Worm (Caenorhabditis elegans): ENCODE results near the gene mtre-1.

mtre-1 gene

ce11 chrII:8032657-8033056 lies 17.7 kb downstream of the mtre-1 start, which contains the start of gene nrf-6:
Gene nrf-6 (minus strand): TSS chrII:8032708.
- TF ChIP-seq tbx-37 (GFP tag; conservative IDR thresholded peaks at IDR 0.05) (no peak), ets-7 (tag; optimal IDR thresholded peaks at IDR 0.05) (no peak), F13C5.2 (tag; optimal IDR thresholded peaks at IDR 0.05) (no peak)

DNA sequence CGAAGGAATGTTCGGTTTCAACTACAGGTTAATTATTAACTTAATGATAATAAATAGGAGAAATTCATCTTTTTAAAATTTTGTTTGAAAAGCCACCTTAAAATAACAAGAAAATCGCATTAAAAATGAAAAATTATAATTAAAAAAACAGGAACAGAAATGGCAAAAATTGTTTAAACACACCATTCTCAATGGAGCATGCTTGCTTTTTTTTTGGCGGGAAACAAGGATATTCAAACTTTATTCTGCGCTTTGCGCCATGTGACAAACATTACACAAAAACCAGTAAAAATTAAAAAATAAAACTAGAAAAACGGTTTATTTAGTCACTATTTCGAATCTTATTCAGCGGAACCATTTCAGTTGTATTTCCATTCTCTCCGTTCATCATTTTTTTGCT lies 21.6 kb downstream of the mtre-1 start:
- TF ChIP-seq B0310.2 (tag; optimal IDR thresholded peaks at IDR 0.05) (no peak), hnd-1 (tag; optimal IDR thresholded peaks at IDR 0.05) (no peak), aly-1 (tag; optimal IDR thresholded peaks at IDR 0.05) (no peak), hmg-4 (GFP tag; optimal IDR thresholded peaks at IDR 0.05) (no peak), tbx-37 (GFP tag; conservative IDR thresholded peaks at IDR 0.05) (no peak), flt-1 (GFP tag; IDR thresholded peaks at IDR 0.05) (no peak), tra-4 (tag; optimal IDR thresholded peaks at IDR 0.05) (no peak), F13C5.2 (tag; optimal IDR thresholded peaks at IDR 0.05) (no peak), ceh-36 (tag; optimal IDR thresholded peaks at IDR 0.05) (no peak), ceh-13 (GFP tag; optimal IDR thresholded peaks at IDR 0.05) (no peak), hmbx-1 (tag; optimal IDR thresholded peaks at IDR 0.05) (no peak), scrt-1 (GFP tag; IDR thresholded peaks at IDR 0.05) (no peak), pes-1 (GFP tag; IDR thresholded peaks at IDR 0.05) (no peak), tbx-11 (GFP tag; IDR thresholded peaks at IDR 0.05) (no peak), ets-7 (tag; optimal IDR thresholded peaks at IDR 0.05) (no peak), sea-1 (GFP tag; conservative IDR thresholded peaks at IDR 0.05) (no peak), ama-1 (optimal IDR thresholded peaks at IDR 0.05) (no peak)

DNA sequence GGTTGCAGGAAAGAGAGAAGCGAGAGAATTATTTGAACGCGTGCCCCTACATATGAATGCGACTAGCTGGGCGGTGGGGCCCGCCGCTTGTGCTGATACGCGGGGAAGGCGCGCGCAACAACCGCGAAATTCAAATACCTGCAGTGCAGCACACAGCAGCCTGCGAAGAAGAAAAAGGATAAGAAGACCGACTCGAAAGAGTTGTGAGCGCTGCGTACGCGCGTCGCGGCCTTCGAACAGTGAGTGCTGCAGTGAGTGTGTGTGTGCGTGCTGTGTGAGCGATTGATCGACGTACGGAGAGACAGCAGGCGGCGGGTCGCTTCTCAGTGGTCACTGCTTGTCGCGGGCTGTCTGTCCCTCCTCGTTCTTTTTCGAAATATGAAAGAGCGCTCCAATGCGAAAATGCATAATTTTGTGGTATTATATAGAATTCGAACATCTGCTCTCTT lies 22.1 kb downstream of the mtre-1 start:
- TF ChIP-seq hnd-1 (tag; optimal IDR thresholded peaks at IDR 0.05) (no peak), tra-4 (tag; optimal IDR thresholded peaks at IDR 0.05) (no peak), hmbx-1 (tag; optimal IDR thresholded peaks at IDR 0.05) (no peak), sea-1 (GFP tag; conservative IDR thresholded peaks at IDR 0.05) (no peak; the same call in 1 of the 2 replicates), B0310.2 (tag; optimal IDR thresholded peaks at IDR 0.05) (peak; percentile 26), tbx-11 (GFP tag; IDR thresholded peaks at IDR 0.05) (no peak), flt-1 (GFP tag; IDR thresholded peaks at IDR 0.05) (no peak), ceh-13 (GFP tag; optimal IDR thresholded peaks at IDR 0.05) (no peak), aly-1 (tag; optimal IDR thresholded peaks at IDR 0.05) (peak; percentile 80), pes-1 (GFP tag; IDR thresholded peaks at IDR 0.05) (peak; percentile 24; the same call in 1 of the 2 replicates), F13C5.2 (tag; optimal IDR thresholded peaks at IDR 0.05) (peak; percentile 63), scrt-1 (GFP tag; IDR thresholded peaks at IDR 0.05) (peak; percentile 59; the same call in 1 of the 2 replicates), ceh-36 (tag; optimal IDR thresholded peaks at IDR 0.05) (no peak), hmg-4 (GFP tag; optimal IDR thresholded peaks at IDR 0.05) (peak; percentile 95), tbx-37 (GFP tag; conservative IDR thresholded peaks at IDR 0.05) (no peak), ets-7 (tag; optimal IDR thresholded peaks at IDR 0.05) (peak; percentile 35), ama-1 (optimal IDR thresholded peaks at IDR 0.05) (no peak)

ce11 chrII:8027663-8028062 lies 22.7 kb downstream of the mtre-1 start, which contains the start of gene swsn-7:
Gene swsn-7 (minus strand): TSS chrII:8027763.
- TF ChIP-seq hmg-4 (GFP tag; optimal IDR thresholded peaks at IDR 0.05) (no peak), ama-1 (optimal IDR thresholded peaks at IDR 0.05) (no peak), sea-1 (GFP tag; conservative IDR thresholded peaks at IDR 0.05) (no peak), hnd-1 (tag; optimal IDR thresholded peaks at IDR 0.05) (no peak), ceh-36 (tag; optimal IDR thresholded peaks at IDR 0.05) (no peak), tbx-11 (GFP tag; IDR thresholded peaks at IDR 0.05) (no peak), pes-1 (GFP tag; IDR thresholded peaks at IDR 0.05) (no peak), scrt-1 (GFP tag; IDR thresholded peaks at IDR 0.05) (no peak), ceh-13 (GFP tag; optimal IDR thresholded peaks at IDR 0.05) (no peak), aly-1 (tag; optimal IDR thresholded peaks at IDR 0.05) (no peak), ets-7 (tag; optimal IDR thresholded peaks at IDR 0.05) (no peak), tbx-37 (GFP tag; conservative IDR thresholded peaks at IDR 0.05) (no peak), flt-1 (GFP tag; IDR thresholded peaks at IDR 0.05) (no peak), F13C5.2 (tag; optimal IDR thresholded peaks at IDR 0.05) (no peak), tra-4 (tag; optimal IDR thresholded peaks at IDR 0.05) (no peak), B0310.2 (tag; optimal IDR thresholded peaks at IDR 0.05) (no peak), hmbx-1 (tag; optimal IDR thresholded peaks at IDR 0.05) (no peak)

DNA sequence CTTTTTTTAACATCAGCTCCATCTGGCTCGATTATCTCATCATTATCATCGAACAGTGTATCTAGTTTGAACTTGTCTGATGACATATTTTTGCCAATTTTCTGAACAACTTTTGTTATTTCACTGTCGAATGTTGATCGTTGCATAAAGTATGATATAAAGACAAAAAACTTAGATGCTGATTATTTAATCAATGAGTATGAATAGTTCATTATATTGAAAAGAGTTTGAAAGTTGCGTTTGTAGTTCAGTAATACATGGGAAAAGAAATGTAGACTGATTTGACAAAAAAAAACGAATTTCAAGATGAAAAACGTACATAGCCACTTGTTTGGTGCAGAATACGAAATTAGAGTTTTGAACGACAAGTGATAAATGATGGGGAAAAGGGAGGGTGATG lies 27.9 kb downstream of the mtre-1 start, which contains the start of gene hda-2:
Gene hda-2, minus strand, starts transcription at position 101 of the 400 bp plus-strand sequence.
- TF ChIP-seq tbx-11 (GFP tag; IDR thresholded peaks at IDR 0.05) (no peak), F13C5.2 (tag; optimal IDR thresholded peaks at IDR 0.05) (no peak), B0310.2 (tag; optimal IDR thresholded peaks at IDR 0.05) (no peak), aly-1 (tag; optimal IDR thresholded peaks at IDR 0.05) (no peak), tra-4 (tag; optimal IDR thresholded peaks at IDR 0.05) (no peak), ceh-36 (tag; optimal IDR thresholded peaks at IDR 0.05) (no peak), sea-1 (GFP tag; conservative IDR thresholded peaks at IDR 0.05) (no peak), ceh-13 (GFP tag; optimal IDR thresholded peaks at IDR 0.05) (no peak)

DNA sequence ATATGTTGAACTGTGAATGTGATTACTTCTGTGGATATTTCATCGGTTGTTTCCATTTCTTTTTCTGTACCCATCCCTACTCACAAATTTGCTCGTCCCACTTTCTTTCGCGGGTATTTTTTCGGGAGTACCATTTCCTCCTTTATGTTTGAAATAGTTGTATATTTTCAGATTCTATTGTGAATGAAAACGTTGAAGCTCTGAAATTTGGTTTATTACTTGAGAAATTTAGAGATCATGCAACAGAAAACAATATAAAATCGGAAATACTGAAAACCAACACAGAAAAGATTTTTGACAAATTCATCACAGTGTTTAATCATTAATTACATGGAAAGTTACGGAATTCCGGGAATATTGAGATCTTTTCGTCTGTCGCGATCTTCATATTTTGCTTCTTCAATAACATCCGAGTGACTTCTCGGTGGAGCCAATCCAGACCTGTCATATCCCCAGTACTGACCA lies 29.8 kb downstream of the mtre-1 start:
- TF ChIP-seq hnd-1 (tag; optimal IDR thresholded peaks at IDR 0.05) (no peak), hmg-4 (GFP tag; optimal IDR thresholded peaks at IDR 0.05) (no peak), ama-1 (optimal IDR thresholded peaks at IDR 0.05) (no peak), hmbx-1 (tag; optimal IDR thresholded peaks at IDR 0.05) (no peak), pes-1 (GFP tag; IDR thresholded peaks at IDR 0.05) (no peak)

DNA sequence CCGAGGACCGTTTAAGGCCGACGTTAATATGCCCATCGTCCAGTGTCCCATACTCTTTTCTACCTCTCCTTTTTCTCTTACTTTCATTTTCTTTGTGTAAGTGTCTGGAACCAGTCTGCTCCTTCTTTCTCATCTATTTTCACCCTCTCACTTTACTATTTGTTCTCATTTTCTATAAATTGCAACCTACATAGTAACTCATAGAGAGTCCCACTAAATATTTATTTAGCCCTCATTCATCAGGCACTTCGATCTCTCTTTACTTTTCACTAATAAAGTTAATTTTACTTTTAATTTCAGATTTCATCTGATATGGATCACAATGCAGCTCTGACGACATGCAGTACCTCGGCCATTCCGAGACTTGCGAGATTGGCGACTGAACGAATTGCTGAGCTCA lies 33.0 kb downstream of the mtre-1 start, which contains the start of gene zyg-11:
Gene zyg-11, plus strand, starts transcription at position 301 of the 400 bp plus-strand sequence.
- TF ChIP-seq ama-1 (optimal IDR thresholded peaks at IDR 0.05) (no peak), ets-7 (tag; optimal IDR thresholded peaks at IDR 0.05) (no peak), scrt-1 (GFP tag; IDR thresholded peaks at IDR 0.05) (no peak), sea-1 (GFP tag; conservative IDR thresholded peaks at IDR 0.05) (no peak), tbx-11 (GFP tag; IDR thresholded peaks at IDR 0.05) (no peak)

DNA sequence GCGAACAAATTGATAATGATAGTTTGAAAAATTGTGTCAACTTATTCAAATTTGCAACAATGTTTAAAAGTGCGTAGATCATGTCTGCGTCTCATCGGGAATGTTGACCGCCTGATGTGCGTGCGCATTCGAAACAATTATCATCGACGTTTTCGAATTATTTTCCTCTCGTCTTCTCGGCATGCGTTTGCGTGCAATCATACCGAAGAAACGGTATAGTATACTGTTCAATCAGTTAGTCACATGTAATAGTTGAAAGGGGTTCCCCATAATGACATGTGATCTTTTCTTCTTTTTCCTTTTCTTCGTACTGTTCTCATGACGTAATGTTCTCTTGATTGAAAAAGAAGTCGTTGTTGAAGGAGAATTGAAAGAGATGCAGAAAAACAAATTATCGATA lies 33.6 kb downstream of the mtre-1 start:
- TF ChIP-seq pes-1 (GFP tag; IDR thresholded peaks at IDR 0.05) (no peak), ceh-36 (tag; optimal IDR thresholded peaks at IDR 0.05) (no peak), ets-7 (tag; optimal IDR thresholded peaks at IDR 0.05) (no peak), tbx-37 (GFP tag; conservative IDR thresholded peaks at IDR 0.05) (no peak), B0310.2 (tag; optimal IDR thresholded peaks at IDR 0.05) (no peak), hmbx-1 (tag; optimal IDR thresholded peaks at IDR 0.05) (no peak), hmg-4 (GFP tag; optimal IDR thresholded peaks at IDR 0.05) (no peak), tra-4 (tag; optimal IDR thresholded peaks at IDR 0.05) (no peak), ceh-13 (GFP tag; optimal IDR thresholded peaks at IDR 0.05) (no peak), tbx-11 (GFP tag; IDR thresholded peaks at IDR 0.05) (no peak), scrt-1 (GFP tag; IDR thresholded peaks at IDR 0.05) (no peak), F13C5.2 (tag; optimal IDR thresholded peaks at IDR 0.05) (no peak), ama-1 (optimal IDR thresholded peaks at IDR 0.05) (no peak)

Data from whole organism, early embryonic.